Worm (Caenorhabditis elegans) whole organism, L3 larva: Measurements from ENCODE around the gene F09E10.5.

Source experiments
- R02D3.7 ChIP-seq: fragments of 150-350 bp; optimal IDR thresholded peaks from 2 replicates; lab custom pipeline; 2014; ENCODE audit warnings: missing biosample characterization, missing genetic modification characterization
- ZK546.5 ChIP-seq: sonication (generic microtip); optimal IDR thresholded peaks from 2 replicates; lab custom pipeline; 2017; ENCODE audit warnings: missing biosample characterization, missing genetic modification characterization
- aly-2 ChIP-seq: fragments of 150-350 bp; optimal IDR thresholded peaks from 2 replicates; lab custom pipeline; 2014; ENCODE audit warnings: missing biosample characterization, missing genetic modification characterization
- ama-1 ChIP-seq: fragments of 150-350 bp; optimal IDR thresholded peaks from 2 replicates; lab custom pipeline; 2018
- ceh-16 ChIP-seq: sonication (generic microtip); optimal IDR thresholded peaks from 2 replicates; lab custom pipeline; 2017; ENCODE audit warnings: missing biosample characterization, missing genetic modification characterization
- ceh-28 ChIP-seq: fragments of 150-350 bp; optimal IDR thresholded peaks from 2 replicates; lab custom pipeline; 2014; ENCODE audit warnings: missing biosample characterization, missing genetic modification reagents, missing genetic modification characterization
- ceh-82 ChIP-seq: fragments of 150-350 bp; optimal IDR thresholded peaks from 2 replicates; lab custom pipeline; 2014; ENCODE audit warnings: missing biosample characterization, missing genetic modification characterization
- ceh-9 ChIP-seq: sonication (generic microtip); optimal IDR thresholded peaks from 2 replicates; lab custom pipeline; 2018; ENCODE audit warnings: missing biosample characterization, missing genetic modification characterization
- egl-27 ChIP-seq: sonication (generic microtip); optimal IDR thresholded peaks from 4 replicates; lab custom pipeline; 2017; ENCODE audit warnings: missing biosample characterization, missing genetic modification reagents, missing genetic modification characterization
- egl-5 ChIP-seq: fragments of 150-350 bp; optimal IDR thresholded peaks from 2 replicates; lab custom pipeline; 2017; ENCODE audit warnings: missing biosample characterization, missing genetic modification reagents, missing genetic modification characterization, inconsistent platforms
- elt-1 ChIP-seq: fragments of 150-350 bp; optimal IDR thresholded peaks from 2 replicates; lab custom pipeline; 2014; ENCODE audit warnings: missing biosample characterization, missing genetic modification characterization
- elt-2 ChIP-seq: sonication (generic microtip); optimal IDR thresholded peaks from 2 replicates; lab custom pipeline; 2016; ENCODE audit warnings: missing genetic modification reagents, mild to moderate bottlenecking, missing genetic modification characterization, missing compliant biosample characterization
- elt-3 ChIP-seq, 3 experiments: fragments of 150-350 bp in 1 of 3; sonication (generic microtip) in 2 of 3; optimal IDR thresholded peaks; 2 replicates in 2 of 3; 4 replicates in 1 of 3; lab custom pipeline; 2014 to 2017; ENCODE audit warnings: missing biosample characterization in 3 of 3, missing genetic modification characterization in 3 of 3
- eor-1 ChIP-seq, 2 experiments: fragments of 150-350 bp; optimal IDR thresholded peaks; 2 replicates each; lab custom pipeline; 2014 to 2018; ENCODE audit warnings: missing biosample characterization in 2 of 2, missing genetic modification characterization in 2 of 2
- fkh-10 ChIP-seq: sonication (generic microtip); optimal IDR thresholded peaks from 2 replicates; lab custom pipeline; 2017; ENCODE audit warnings: missing biosample characterization, missing genetic modification reagents, missing genetic modification characterization
- fkh-2 ChIP-seq: fragments of 150-350 bp; optimal IDR thresholded peaks from 2 replicates; lab custom pipeline; 2014; ENCODE audit warnings: missing biosample characterization, missing genetic modification reagents, missing genetic modification characterization
- fos-1 ChIP-seq: fragments of 150-350 bp; optimal IDR thresholded peaks from 2 replicates; lab custom pipeline; 2014; ENCODE audit warnings: missing biosample characterization, missing genetic modification characterization
- hmg-11 ChIP-seq: sonication (generic microtip); optimal IDR thresholded peaks from 2 replicates; lab custom pipeline; 2016; ENCODE audit warnings: missing genetic modification characterization, missing compliant biosample characterization
- jun-1 ChIP-seq: fragments of 150-350 bp; optimal IDR thresholded peaks from 2 replicates; lab custom pipeline; 2014; ENCODE audit warnings: missing biosample characterization, missing genetic modification reagents, missing genetic modification characterization
- lin-15B ChIP-seq: fragments of 150-350 bp; optimal IDR thresholded peaks from 2 replicates; lab custom pipeline; 2014; ENCODE audit warnings: missing biosample characterization, missing genetic modification characterization
- lin-39 ChIP-seq: fragments of 150-350 bp; optimal IDR thresholded peaks from 2 replicates; lab custom pipeline; 2018; ENCODE audit warnings: missing biosample characterization, missing genetic modification reagents, missing genetic modification characterization
- lsy-12 ChIP-seq: sonication (generic microtip); optimal IDR thresholded peaks from 2 replicates; lab custom pipeline; 2016; ENCODE audit warnings: mild to moderate bottlenecking, missing genetic modification characterization, missing compliant biosample characterization
- mdl-1 ChIP-seq: fragments of 150-350 bp; optimal IDR thresholded peaks from 2 replicates; lab custom pipeline; 2014; ENCODE audit warnings: missing biosample characterization, missing genetic modification characterization
- mml-1 ChIP-seq: fragments of 150-350 bp; sonication (generic microtip); optimal IDR thresholded peaks from 3 replicates; lab custom pipeline; 2014; ENCODE audit warnings: missing biosample characterization, missing genetic modification characterization
- nfya-1 ChIP-seq: sonication (generic microtip); optimal IDR thresholded peaks from 2 replicates; lab custom pipeline; 2017; ENCODE audit warnings: missing genetic modification characterization, mild to moderate bottlenecking, missing compliant biosample characterization, antibody characterized with exemption, moderate library complexity; ENCODE audit not compliant: insufficient read depth
- nhr-11 ChIP-seq: fragments of 150-350 bp; optimal IDR thresholded peaks from 2 replicates; lab custom pipeline; 2014; ENCODE audit warnings: missing biosample characterization, missing genetic modification characterization
- nhr-23 ChIP-seq: fragments of 150-350 bp; optimal IDR thresholded peaks from 2 replicates; lab custom pipeline; 2014; ENCODE audit warnings: missing biosample characterization, missing genetic modification reagents, missing genetic modification characterization
- nhr-237 ChIP-seq: fragments of 150-350 bp; optimal IDR thresholded peaks from 2 replicates; lab custom pipeline; 2014; ENCODE audit warnings: missing biosample characterization, missing genetic modification characterization
- nhr-25 ChIP-seq: sonication (generic microtip); optimal IDR thresholded peaks from 2 replicates; lab custom pipeline; 2017; ENCODE audit warnings: missing biosample characterization, missing genetic modification characterization
- nhr-43 ChIP-seq: sonication (generic microtip); optimal IDR thresholded peaks from 2 replicates; lab custom pipeline; 2016; ENCODE audit warnings: mild to moderate bottlenecking, missing genetic modification characterization, missing compliant biosample characterization; ENCODE audit not compliant: poor library complexity, severe bottlenecking
- nhr-67 ChIP-seq: fragments of 150-350 bp; optimal IDR thresholded peaks from 2 replicates; lab custom pipeline; 2014; ENCODE audit warnings: missing biosample characterization, missing genetic modification characterization
- nhr-77 ChIP-seq: fragments of 150-350 bp; optimal IDR thresholded peaks from 2 replicates; lab custom pipeline; 2014; ENCODE audit warnings: missing biosample characterization, missing genetic modification characterization
- pha-4 ChIP-seq: fragments of 150-350 bp; optimal IDR thresholded peaks from 2 replicates; lab custom pipeline; 2014; ENCODE audit warnings: missing biosample characterization, missing genetic modification reagents, missing genetic modification characterization
- pqm-1 ChIP-seq: fragments of 150-350 bp; optimal IDR thresholded peaks from 2 replicates; lab custom pipeline; 2017; ENCODE audit warnings: missing biosample characterization, missing genetic modification characterization, inconsistent platforms
- sea-2 ChIP-seq: fragments of 150-350 bp; sonication (generic microtip); optimal IDR thresholded peaks from 4 replicates; lab custom pipeline; 2014; ENCODE audit warnings: missing biosample characterization, missing genetic modification reagents, missing genetic modification characterization
- skn-1 ChIP-seq: fragments of 150-350 bp; optimal IDR thresholded peaks from 2 replicates; lab custom pipeline; 2014; ENCODE audit warnings: missing biosample characterization, missing genetic modification characterization
- snpc-4 ChIP-seq: fragments of 150-350 bp; optimal IDR thresholded peaks from 2 replicates; lab custom pipeline; 2014; ENCODE audit warnings: missing biosample characterization, missing genetic modification characterization
- tbx-2 ChIP-seq: sonication (generic microtip); optimal IDR thresholded peaks from 2 replicates; lab custom pipeline; 2016; ENCODE audit warnings: mild to moderate bottlenecking, missing genetic modification characterization, missing compliant biosample characterization
- unc-39 ChIP-seq: sonication (generic microtip); optimal IDR thresholded peaks from 4 replicates; lab custom pipeline; 2017; ENCODE audit warnings: missing biosample characterization, missing genetic modification characterization
- unc-62 ChIP-seq: fragments of 150-350 bp; sonication (generic microtip); optimal IDR thresholded peaks from 4 replicates; lab custom pipeline; 2014; ENCODE audit warnings: missing biosample characterization, missing genetic modification reagents, missing genetic modification characterization
- ztf-4 ChIP-seq: fragments of 150-350 bp; optimal IDR thresholded peaks from 2 replicates; lab custom pipeline; 2014; ENCODE audit warnings: missing biosample characterization, missing genetic modification characterization

F09E10.5 gene

ce11 chrX:1450352-1450818 is 43.8 kb downstream of the F09E10.5 start, which contains the start of gene W05H7.1 (continued):
- no peak for TF ChIP-seq ceh-28 (tag; lab: Kevin White, UChicago)
- no peak for TF ChIP-seq unc-39
- no peak for TF ChIP-seq jun-1 (tag; lab: Kevin White, UChicago)
- TF ChIP-seq ama-1 (lab: Kevin White, UChicago): no peak
- TF ChIP-seq pha-4 (tag; lab: Kevin White, UChicago): peak; percentile 62
- no peak for TF ChIP-seq aly-2
- peak; percentile 63 for TF ChIP-seq nhr-25 (tag; lab: Kevin White, UChicago)

ce11 chrX:1446593-1447141 is 47.5 kb downstream of the F09E10.5 start, which contains the start of gene zfp-3:
Gene zfp-3 (minus strand): TSS chrX:1446643.
- TF ChIP-seq nhr-237 (tag; lab: Kevin White, UChicago): no peak
- peak; percentile 98 for TF ChIP-seq jun-1 (tag; lab: Kevin White, UChicago)
- TF ChIP-seq unc-39: no peak
- TF ChIP-seq eor-1 (tag; optimal IDR thresholded peaks at IDR 0.05; lab: Kevin White, UChicago): no peak
- TF ChIP-seq fkh-10: peak; percentile 88
- peak; percentile 78 for TF ChIP-seq sea-2 (GFP tag; lab: Kevin White, UChicago)
- TF ChIP-seq ztf-4 (tag; lab: Kevin White, UChicago): no peak
- TF ChIP-seq nhr-23: peak; percentile 93
- peak; percentile 77 for TF ChIP-seq nhr-77 (tag; lab: Kevin White, UChicago)
- peak; percentile 81 for TF ChIP-seq pqm-1
- TF ChIP-seq ceh-16 (tag; lab: Kevin White, UChicago): no peak
- TF ChIP-seq mdl-1 (tag; lab: Kevin White, UChicago): peak; percentile 91
- peak; percentile 71 for TF ChIP-seq nhr-11 (tag; lab: Kevin White, UChicago)
- peak; percentile 82 for TF ChIP-seq snpc-4 (tag; lab: Kevin White, UChicago)
- peak; percentile 97 for TF ChIP-seq nfya-1
- TF ChIP-seq elt-1 (tag; lab: Kevin White, UChicago): peak; percentile 61
- TF ChIP-seq tbx-2: peak; percentile 87
- TF ChIP-seq ceh-9 (tag; lab: Kevin White, UChicago): no peak
- TF ChIP-seq elt-2 (tag; lab: Kevin White, UChicago): peak; percentile 82
- no peak for TF ChIP-seq fkh-2
- peak; percentile 91 for TF ChIP-seq skn-1 (tag; lab: Kevin White, UChicago)
- peak; percentile 76 for TF ChIP-seq ceh-82 (tag; lab: Kevin White, UChicago)
- peak; percentile 99 for TF ChIP-seq hmg-11 (tag; lab: Kevin White, UChicago)
- peak; percentile 95 for TF ChIP-seq ceh-28 (tag; lab: Kevin White, UChicago)
- TF ChIP-seq lsy-12 (tag; lab: Kevin White, UChicago): peak; percentile 83
- peak; percentile 86 for TF ChIP-seq nhr-43 (tag; lab: Kevin White, UChicago)
- peak; percentile 87 for TF ChIP-seq lin-15B (tag; lab: Kevin White, UChicago)
- peak; percentile 78 for TF ChIP-seq R02D3.7 (tag; lab: Kevin White, UChicago)
- peak; percentile 73 for TF ChIP-seq fos-1 (tag; lab: Kevin White, UChicago)
- peak; percentile 79 for TF ChIP-seq egl-5
- TF ChIP-seq mml-1: peak; percentile 17
- no peak for TF ChIP-seq aly-2
- peak; percentile 14 for TF ChIP-seq ZK546.5 (tag; lab: Kevin White, UChicago)
- TF ChIP-seq ama-1 (lab: Kevin White, UChicago): peak; percentile 62
- peak; percentile 90 for TF ChIP-seq unc-62 (GFP tag; lab: Kevin White, UChicago)
- peak; percentile 89 for TF ChIP-seq egl-27 (tag; lab: Kevin White, UChicago)
- TF ChIP-seq lin-39: peak; percentile 97
- TF ChIP-seq pha-4 (tag; lab: Kevin White, UChicago): peak; percentile 96
- TF ChIP-seq nhr-67 (tag; lab: Kevin White, UChicago): no peak
- TF ChIP-seq nhr-25 (tag; lab: Kevin White, UChicago): peak; percentile 93
- TF ChIP-seq elt-3 (tag; optimal IDR thresholded peaks at IDR 0.05; lab: Kevin White, UChicago): peak in 1 of 3 experiments; percentile 20
- TF ChIP-seq, all 47 proteins: peak for 32
